Worm (Caenorhabditis elegans) whole organism, young adult: ENCODE data around the gene R07E5.4.

ENCODE experiments used
- B0019.2 ChIP-seq: fragments of 200-800 bp; sonication (Bioruptor generic); conservative IDR thresholded peaks from 2 replicates; pipeline ENCODE4 v1.3.6; 2022; ENCODE audit warnings: missing genetic modification reagents, missing genetic modification characterization, missing compliant biosample characterization
- C06A6.2 ChIP-seq: fragments of 200-800 bp; sonication (Bioruptor generic); conservative IDR thresholded peaks from 2 replicates; pipeline ENCODE4 v1.3.6; 2022; ENCODE audit warnings: missing genetic modification characterization, missing compliant biosample characterization
- C17E4.6 ChIP-seq: fragments of 200-800 bp; sonication (Bioruptor generic); IDR thresholded peaks from 2 replicates; pipeline ENCODE4 v1.3.6; 2022; ENCODE audit warnings: missing genetic modification reagents, missing genetic modification characterization, missing compliant biosample characterization
- D2030.7 ChIP-seq: fragments of 200-800 bp; sonication (Bioruptor generic); IDR thresholded peaks from 2 replicates; pipeline ENCODE4 v1.3.6; 2022; ENCODE audit warnings: missing genetic modification reagents, missing genetic modification characterization, missing compliant biosample characterization
- K11D2.4 ChIP-seq: fragments of 200-800 bp; sonication (Bioruptor generic); IDR thresholded peaks from 2 replicates; pipeline ENCODE4 v1.3.6; 2022; ENCODE audit warnings: missing genetic modification reagents, missing genetic modification characterization, missing compliant biosample characterization
- T26A5.8 ChIP-seq: sonication (generic microtip); optimal IDR thresholded peaks from 2 replicates; lab custom pipeline; 2016; ENCODE audit warnings: missing genetic modification characterization, missing compliant biosample characterization
- Y95B8A.8 ChIP-seq: fragments of 200-800 bp; sonication (Bioruptor generic); IDR thresholded peaks from 2 replicates; pipeline ENCODE4 v1.3.6; 2022; ENCODE audit warnings: missing genetic modification reagents, missing genetic modification characterization, missing compliant biosample characterization
- ZK185.1 ChIP-seq: sonication (generic microtip); optimal IDR thresholded peaks from 2 replicates; lab custom pipeline; 2016; ENCODE audit warnings: mild to moderate bottlenecking, missing genetic modification characterization, missing compliant biosample characterization; ENCODE audit not compliant: poor library complexity, severe bottlenecking
- athp-1 ChIP-seq: sonication (generic microtip); optimal IDR thresholded peaks from 2 replicates; lab custom pipeline; 2017; ENCODE audit warnings: mild to moderate bottlenecking, missing genetic modification characterization, missing compliant biosample characterization
- cebp-1 ChIP-seq, 2 experiments: fragments of 200-800 bp in 1 of 2; sonication (Bioruptor generic) in 1 of 2; sonication (generic microtip) in 1 of 2; IDR thresholded peaks in 1 of 2; optimal IDR thresholded peaks in 1 of 2; 2 replicates each; pipeline versions ENCODE4 v1.3.6 to Lab custom; 2017 to 2022; ENCODE audit warnings: missing compliant biosample characterization in 2 of 2, missing genetic modification characterization in 2 of 2, mild to moderate bottlenecking in 1 of 2, missing genetic modification reagents in 1 of 2, moderate library complexity in 1 of 2
- cebp-2 ChIP-seq: fragments of 200-800 bp; sonication (Bioruptor generic); IDR thresholded peaks from 2 replicates; pipeline ENCODE4 v1.3.6; 2022; ENCODE audit warnings: missing genetic modification characterization, missing compliant biosample characterization
- ceh-58 ChIP-seq: fragments of 200-800 bp; sonication (Bioruptor generic); IDR thresholded peaks from 2 replicates; pipeline ENCODE4 v1.3.6; 2022; ENCODE audit warnings: missing genetic modification characterization, missing compliant biosample characterization
- ceh-91 ChIP-seq: fragments of 200-800 bp; sonication (Bioruptor generic); IDR thresholded peaks from 2 replicates; pipeline ENCODE4 v1.3.6; 2022; ENCODE audit warnings: missing genetic modification reagents, missing genetic modification characterization, missing compliant biosample characterization
- egl-18 ChIP-seq: fragments of 200-800 bp; sonication (Bioruptor generic); IDR thresholded peaks from 2 replicates; pipeline ENCODE4 v1.3.6; 2022; ENCODE audit warnings: missing genetic modification reagents, missing genetic modification characterization, missing compliant biosample characterization
- egl-44 ChIP-seq: fragments of 200-800 bp; sonication (Bioruptor generic); IDR thresholded peaks from 2 replicates; pipeline ENCODE4 v1.3.6; 2022; ENCODE audit warnings: missing genetic modification reagents, missing genetic modification characterization, missing compliant biosample characterization
- fkh-3 ChIP-seq: sonication (generic microtip); optimal IDR thresholded peaks from 2 replicates; lab custom pipeline; 2016; ENCODE audit warnings: mild to moderate bottlenecking, missing genetic modification characterization, missing compliant biosample characterization
- gei-17 ChIP-seq: fragments of 200-800 bp; sonication (Bioruptor generic); optimal IDR thresholded peaks from 2 replicates; lab custom pipeline; 2018; ENCODE audit warnings: mild to moderate bottlenecking, missing genetic modification characterization, missing compliant biosample characterization
- hlh-12 ChIP-seq: sonication (generic microtip); optimal IDR thresholded peaks from 2 replicates; lab custom pipeline; 2016; ENCODE audit warnings: missing genetic modification characterization, missing compliant biosample characterization
- hmg-1.2 ChIP-seq: fragments of 200-800 bp; sonication (Bioruptor generic); IDR thresholded peaks from 2 replicates; pipeline ENCODE4 v1.3.6; 2022; ENCODE audit warnings: missing genetic modification reagents, missing genetic modification characterization, missing compliant biosample characterization
- hmg-20 ChIP-seq: fragments of 200-800 bp; sonication (Bioruptor generic); IDR thresholded peaks from 2 replicates; pipeline ENCODE4 v1.3.6; 2022; ENCODE audit warnings: missing genetic modification reagents, missing genetic modification characterization, missing compliant biosample characterization
- hsf-1 ChIP-seq: fragments of 200-800 bp; sonication (Bioruptor generic); IDR thresholded peaks from 2 replicates; pipeline ENCODE4 v1.3.6; 2022; ENCODE audit warnings: missing genetic modification reagents, missing genetic modification characterization, missing compliant biosample characterization
- let-526 ChIP-seq: fragments of 200-800 bp; sonication (Bioruptor generic); IDR thresholded peaks from 2 replicates; pipeline ENCODE4 v1.3.6; 2022; ENCODE audit warnings: missing genetic modification reagents, missing genetic modification characterization, missing compliant biosample characterization
- madf-6 ChIP-seq: fragments of 200-800 bp; sonication (Bioruptor generic); IDR thresholded peaks from 2 replicates; pipeline ENCODE4 v1.3.6; 2022; ENCODE audit warnings: missing genetic modification reagents, missing genetic modification characterization, missing compliant biosample characterization
- nfya-1 ChIP-seq: sonication (generic microtip); optimal IDR thresholded peaks from 2 replicates; lab custom pipeline; 2017; ENCODE audit warnings: antibody characterized with exemption, missing compliant biosample characterization, missing genetic modification characterization, borderline replicate concordance; ENCODE audit not compliant: insufficient read depth
- nhr-179 ChIP-seq: sonication (generic microtip); optimal IDR thresholded peaks from 2 replicates; lab custom pipeline; 2016; ENCODE audit warnings: mild to moderate bottlenecking, missing genetic modification characterization, missing compliant biosample characterization
- nhr-80 ChIP-seq: sonication (generic microtip); optimal IDR thresholded peaks from 2 replicates; lab custom pipeline; 2016; ENCODE audit warnings: missing genetic modification characterization, missing compliant biosample characterization
- rec-8 ChIP-seq, 2 experiments: sonication (generic microtip); optimal IDR thresholded peaks; 2 replicates each; lab custom pipeline; 2016; ENCODE audit warnings: mild to moderate bottlenecking in 2 of 2, missing genetic modification characterization in 2 of 2, missing genetic modification reagents in 2 of 2, missing genotype in 2 of 2, missing biosample characterization in 1 of 2, missing compliant biosample characterization in 1 of 2, moderate library complexity in 1 of 2
- snpc-4 ChIP-seq, 5 experiments: fragments of 150-350 bp in 1 of 5; sonication (generic microtip) in 4 of 5; optimal IDR thresholded peaks; 2 replicates each; lab custom pipeline; 2014 to 2018; ENCODE audit warnings: missing genetic modification characterization in 5 of 5, missing biosample characterization in 3 of 5, antibody characterized with exemption in 2 of 5, mild to moderate bottlenecking in 2 of 5, missing compliant biosample characterization in 2 of 5, missing genotype in 2 of 5, moderate library complexity in 2 of 5, missing genetic modification reagents in 1 of 5
- ztf-18 ChIP-seq: sonication (generic microtip); optimal IDR thresholded peaks from 2 replicates; lab custom pipeline; 2016; ENCODE audit warnings: missing genotype, mild to moderate bottlenecking, missing genetic modification characterization, missing compliant biosample characterization
- ztf-22 ChIP-seq: fragments of 200-800 bp; sonication (Bioruptor generic); optimal IDR thresholded peaks from 2 replicates; lab custom pipeline; 2018; ENCODE audit warnings: mild to moderate bottlenecking, missing genetic modification characterization, moderate library complexity, missing compliant biosample characterization
- ztf-28 ChIP-seq: fragments of 200-800 bp; sonication (Bioruptor generic); IDR thresholded peaks from 2 replicates; pipeline ENCODE4 v1.3.6; 2022; ENCODE audit warnings: missing genetic modification reagents, missing genetic modification characterization, missing compliant biosample characterization

R07E5.4 gene

ce11 chrIII:4379717-4380116 is 14.9 kb upstream of the R07E5.4 start, which contains the start of gene B0284.3:
B0284.3 (minus strand) TSS chrIII:4379817.
- TF ChIP-seq ztf-28, result no peak
- no peak for TF ChIP-seq snpc-4 (GFP tag; optimal IDR thresholded peaks at IDR 0.05; lab: Kevin White, UChicago)
- no peak for TF ChIP-seq snpc-4 (tag; optimal IDR thresholded peaks at IDR 0.05; lab: Kevin White, UChicago)

ce11 chrIII:4380835-4381234 is 13.8 kb upstream of the R07E5.4 start:
- peak; percentile 69; the same call in 1 of the 2 replicates for TF ChIP-seq hmg-1.2 (GFP tag; lab: Robert Waterston, UW)
- TF ChIP-seq ceh-91, result no peak

- no peak for TF ChIP-seq C17E4.6 (GFP tag; lab: Robert Waterston, UW)
- no peak for TF ChIP-seq hlh-12 (tag; lab: Kevin White, UChicago)
- no peak for TF ChIP-seq ZK185.1 (tag; lab: Kevin White, UChicago)
Observed at ce11 chrIII:4381343-4381742, 13.3 kb upstream of the R07E5.4 start, which contains the start of gene pals-27. pals-27 (plus strand) TSS chrIII:4381643.

- no peak for TF ChIP-seq gei-17 (GFP tag; lab: Kevin White, UChicago)
- TF ChIP-seq hmg-20 (GFP tag; lab: Robert Waterston, UW), result no peak
- TF ChIP-seq D2030.7 (GFP tag; lab: Robert Waterston, UW), result no peak
- no peak for TF ChIP-seq Y95B8A.8
- TF ChIP-seq nhr-179 (tag; lab: Kevin White, UChicago), result no peak
- TF ChIP-seq hsf-1 (GFP tag; lab: Robert Waterston, UW), result no peak
- TF ChIP-seq egl-18 (GFP tag; lab: Robert Waterston, UW), result no peak
- no peak for TF ChIP-seq ceh-58 (GFP tag; lab: Robert Waterston, UW)
- TF ChIP-seq cebp-1 (GFP tag; IDR thresholded peaks at IDR 0.05; lab: Robert Waterston, UW), result no peak
- no peak for TF ChIP-seq cebp-1 (tag; optimal IDR thresholded peaks at IDR 0.05; lab: Kevin White, UChicago)
- TF ChIP-seq nhr-80 (tag; lab: Kevin White, UChicago), result no peak
- TF ChIP-seq rec-8 (tag; optimal IDR thresholded peaks at IDR 0.05; lab: Kevin White, UChicago), result no peak
- TF ChIP-seq ceh-91, result no peak
- TF ChIP-seq K11D2.4 (GFP tag; lab: Robert Waterston, UW), result no peak
- TF ChIP-seq egl-44, result no peak
Observed at ce11 chrIII:4382118-4382517, 12.5 kb upstream of the R07E5.4 start.

ce11 chrIII:4384487-4384886 is 10.1 kb upstream of the R07E5.4 start, which contains the start of gene pals-28:
pals-28 (plus strand) TSS chrIII:4384787.
- TF ChIP-seq ztf-22 (no peak), madf-6 (GFP tag; lab: Robert Waterston, UW) (no peak), athp-1 (no peak), T26A5.8 (no peak), nfya-1 (tag; lab: Kevin White, UChicago) (no peak), ceh-58 (GFP tag; lab: Robert Waterston, UW) (no peak), ztf-18 (tag; lab: Kevin White, UChicago) (no peak), C06A6.2 (GFP tag; lab: Robert Waterston, UW) (no peak), cebp-2 (GFP tag; lab: Robert Waterston, UW) (no peak), let-526 (no peak), fkh-3 (tag; lab: Kevin White, UChicago) (no peak), B0019.2 (GFP tag; lab: Robert Waterston, UW) (no peak)
